Worm (Caenorhabditis elegans) whole organism, L2 larva: ENCODE data around the gene R13H4.6.

ENCODE experiments used
- lin-13 ChIP-seq: fragments of 150-350 bp; optimal IDR thresholded peaks from 2 replicates; lab custom pipeline; 2014; ENCODE audit warnings: missing biosample characterization, missing genetic modification reagents, missing genetic modification characterization
- snpc-4 ChIP-seq: fragments of 150-350 bp; optimal IDR thresholded peaks from 2 replicates; lab custom pipeline; 2014; ENCODE audit warnings: missing biosample characterization, missing genetic modification characterization

DNA sequence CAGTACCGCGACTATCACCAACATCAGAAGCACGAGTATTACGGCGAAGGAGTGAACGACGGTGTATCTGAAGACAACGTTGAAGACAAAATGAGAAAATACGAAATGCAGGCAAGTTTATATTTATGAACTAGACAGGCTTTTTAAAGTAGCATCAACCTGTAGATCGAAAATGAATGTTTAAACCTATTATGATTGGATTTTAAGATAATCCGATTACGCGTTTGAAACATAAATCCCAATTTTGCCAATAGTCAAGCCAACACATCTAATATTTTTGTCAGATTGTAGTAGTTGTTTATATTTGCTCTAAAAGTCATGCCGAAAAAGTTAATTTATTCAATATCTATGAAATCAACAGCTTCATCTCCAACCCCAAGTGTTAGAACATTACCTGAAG lies 38.3 kb downstream of the R13H4.6 start:
- TF ChIP-seq snpc-4, result no peak
- TF ChIP-seq lin-13, result no peak
